Fruit fly (Drosophila melanogaster): Measurements from ENCODE around the gene mrn.

mrn gene

DNA sequence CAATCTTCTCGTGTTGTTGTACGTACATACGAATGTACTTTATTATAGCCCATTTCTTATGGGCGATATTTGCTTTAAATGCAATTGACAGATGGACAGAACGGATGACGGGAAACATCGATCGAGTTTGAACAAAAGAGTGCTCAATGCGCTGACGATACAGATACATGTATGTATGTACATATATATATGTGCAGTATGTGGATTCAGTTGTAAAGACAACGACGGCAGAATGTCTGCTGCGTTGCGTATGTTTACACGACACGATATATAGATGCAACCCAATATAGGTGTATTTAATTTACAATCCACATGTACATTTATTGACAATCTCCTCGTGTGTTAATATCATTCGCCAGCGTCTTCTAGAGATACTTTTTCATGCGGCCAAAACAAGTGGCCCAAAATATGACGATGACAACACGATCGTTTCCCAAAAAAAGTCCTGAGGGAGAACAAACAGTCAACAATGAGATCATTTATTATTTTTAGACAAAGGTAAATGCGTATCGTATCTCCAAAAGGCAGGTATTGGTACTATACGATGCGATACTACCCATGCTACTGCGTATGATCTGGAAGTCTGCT, 49.6 kb downstream of the mrn start (continued):
- no peak for TF ChIP-seq Awh (GFP tag; IDR thresholded peaks at IDR 0.05)
- TF ChIP-seq Rx (GFP tag; IDR thresholded peaks at IDR 0.05) = no peak
- peak; percentile 76 for TF ChIP-seq kni (GFP tag; optimal IDR thresholded peaks at IDR 0.05)
- TF ChIP-seq sens-2 (GFP tag; IDR thresholded peaks at IDR 0.05) = no peak
- no peak for TF ChIP-seq CG2875 (GFP tag; optimal IDR thresholded peaks at IDR 0.05)
- TF ChIP-seq CG6254 (GFP tag; optimal IDR thresholded peaks at IDR 0.05) = peak; percentile 1
- no peak for TF ChIP-seq danr (GFP tag; IDR thresholded peaks at IDR 0.05)
- no peak for TF ChIP-seq unc-4 (GFP tag; IDR thresholded peaks at IDR 0.05; ENCODE audit: partially characterized antibody)
- no peak for TF ChIP-seq otp (GFP tag; IDR thresholded peaks at IDR 0.05)
- no peak for TF ChIP-seq onecut (GFP tag; IDR thresholded peaks at IDR 0.05)
- TF ChIP-seq Gug (GFP tag; IDR thresholded peaks at IDR 0.05) = no peak
- TF ChIP-seq vvl (GFP tag; IDR thresholded peaks at IDR 0.05) = no peak
- TF ChIP-seq CG1233 (GFP tag; optimal IDR thresholded peaks at IDR 0.05) = no peak
- TF ChIP-seq Hr3 (GFP tag; optimal IDR thresholded peaks at IDR 0.05) = no peak
- TF ChIP-seq CG12391 (tag; optimal IDR thresholded peaks at IDR 0.05) = no peak
- no peak for TF ChIP-seq Ssrp (tag; optimal IDR thresholded peaks at IDR 0.05)
- TF ChIP-seq Fer2 (tag; optimal IDR thresholded peaks at IDR 0.05) = no peak
- TF ChIP-seq fd64A (GFP tag; optimal IDR thresholded peaks at IDR 0.05) = peak; percentile 11
- no peak for TF ChIP-seq sug (tag; optimal IDR thresholded peaks at IDR 0.05)
- peak; percentile 28 for TF ChIP-seq CG14710 (tag; optimal IDR thresholded peaks at IDR 0.05)
- TF ChIP-seq fru (optimal IDR thresholded peaks at IDR 0.05) = no peak
- no peak for TF ChIP-seq E2f1 (GFP tag; IDR thresholded peaks at IDR 0.05)
- TF ChIP-seq CG11398 (GFP tag; optimal IDR thresholded peaks at IDR 0.05) = no peak
- TF ChIP-seq Dip2 (GFP tag; IDR thresholded peaks at IDR 0.05) = no peak
- TF ChIP-seq CG8290 (GFP tag; optimal IDR thresholded peaks at IDR 0.05) = no peak
- peak; percentile 34 to 49 for TF ChIP-seq CG8290 (tag; optimal IDR thresholded peaks at IDR 0.05)
- no peak for TF ChIP-seq CG10366 (GFP tag; IDR thresholded peaks at IDR 0.05)
- TF ChIP-seq CG17568 (GFP tag; optimal IDR thresholded peaks at IDR 0.05) = peak; percentile 19
- no peak for TF ChIP-seq wor (GFP tag; IDR thresholded peaks at IDR 0.05)
- peak; percentile 29 for TF ChIP-seq Sox100B (GFP tag; optimal IDR thresholded peaks at IDR 0.05)
- TF ChIP-seq Chrac-16 (GFP tag; optimal IDR thresholded peaks at IDR 0.05) = no peak
- TF ChIP-seq klu (GFP tag; IDR thresholded peaks at IDR 0.05) = no peak
- TF ChIP-seq CG3281 (GFP tag; optimal IDR thresholded peaks at IDR 0.05) = no peak
- no peak for TF ChIP-seq BEAF-32 (GFP tag; optimal IDR thresholded peaks at IDR 0.05)
- TF ChIP-seq Usf (GFP tag; optimal IDR thresholded peaks at IDR 0.05) = no peak
- TF ChIP-seq CG6175 (GFP tag; IDR thresholded peaks at IDR 0.05) = no peak
- no peak for TF ChIP-seq CG14965 (GFP tag; optimal IDR thresholded peaks at IDR 0.05; ENCODE audit: borderline replicate concordance)
- peak; percentile 0 for TF ChIP-seq tap (tag; optimal IDR thresholded peaks at IDR 0.05)
- no peak for TF ChIP-seq Ptx1 (GFP tag; IDR thresholded peaks at IDR 0.05)
- no peak for TF ChIP-seq CG5953 (GFP tag; IDR thresholded peaks at IDR 0.05)
- no peak for TF ChIP-seq CG1792 (GFP tag; optimal IDR thresholded peaks at IDR 0.05)
- TF ChIP-seq HLH54F (GFP tag; optimal IDR thresholded peaks at IDR 0.05) = no peak
- TF ChIP-seq CG15696 (tag; optimal IDR thresholded peaks at IDR 0.05) = no peak
- no peak for TF ChIP-seq BtbVII (GFP tag; optimal IDR thresholded peaks at IDR 0.05)
- TF ChIP-seq Xrp1 (GFP tag; IDR thresholded peaks at IDR 0.05) = no peak
- no peak for TF ChIP-seq Opbp (GFP tag; IDR thresholded peaks at IDR 0.05; ENCODE audit: partially characterized antibody)
- no peak for TF ChIP-seq CG9797 (GFP tag; optimal IDR thresholded peaks at IDR 0.05)
- no peak for TF ChIP-seq nau (GFP tag; optimal IDR thresholded peaks at IDR 0.05)
- no peak for TF ChIP-seq CG13123 (GFP tag; optimal IDR thresholded peaks at IDR 0.05)
- TF ChIP-seq CG10209 (GFP tag; optimal IDR thresholded peaks at IDR 0.05) = peak; percentile 2
- TF ChIP-seq Med (GFP tag) = peak; percentile 36
- no peak for TF ChIP-seq Hmx (GFP tag; optimal IDR thresholded peaks at IDR 0.05)

Data from whole organism, embryonic.